Worm (Caenorhabditis elegans): ENCODE measurements around the gene fipr-20.

Gene fipr-20

DNA sequence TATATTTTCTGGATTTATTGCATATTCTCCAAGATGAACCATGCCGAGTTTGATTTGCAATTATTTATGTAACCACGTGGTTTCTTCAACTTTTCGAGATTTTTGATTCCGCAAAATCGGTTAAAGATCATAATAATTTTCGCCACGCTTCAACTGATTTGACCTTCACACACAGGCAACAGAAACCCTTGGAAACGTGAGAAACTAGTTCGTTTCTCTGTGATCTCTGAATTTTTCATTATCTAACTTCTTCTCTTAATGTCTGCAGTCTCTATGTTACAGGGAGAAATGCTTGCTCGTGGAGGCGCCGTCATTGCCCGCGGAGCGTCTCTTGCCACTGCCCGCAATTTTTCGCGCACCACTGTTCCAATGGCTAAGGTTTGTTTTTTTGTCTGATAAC lies 3.2 kb upstream of the fipr-20 start, which contains the start of gene fum-1 (continued):
- TF ChIP-seq sdz-38 (tag; optimal IDR thresholded peaks at IDR 0.05), result no peak
- TF ChIP-seq snpc-1.3 (tag; optimal IDR thresholded peaks at IDR 0.05; ENCODE audit: insufficient read depth), result no peak
- TF ChIP-seq ceh-100 (GFP tag; IDR thresholded peaks at IDR 0.05), result no peak
- no peak for TF ChIP-seq attf-6 (GFP tag; IDR thresholded peaks at IDR 0.05)
- TF ChIP-seq lag-1 (GFP tag; IDR thresholded peaks at IDR 0.05), result no peak
- TF ChIP-seq let-607 (tag; optimal IDR thresholded peaks at IDR 0.05), result peak in 1 of 2 experiments; percentile 27
- no peak for TF ChIP-seq ceh-91 (GFP tag; IDR thresholded peaks at IDR 0.05)
- TF ChIP-seq mxl-1 (tag; optimal IDR thresholded peaks at IDR 0.05), result no peak
- TF ChIP-seq B0336.3 (GFP tag; IDR thresholded peaks at IDR 0.05), result no peak; the same call in none of the 2 replicates
- no peak for TF ChIP-seq Y56A3A.18 (GFP tag; IDR thresholded peaks at IDR 0.05)
- TF ChIP-seq lin-40 (tag; optimal IDR thresholded peaks at IDR 0.05), result peak; percentile 59
- 0 out of 2 replicates have a peak, but pooled peaks have one; percentile 11 for TF ChIP-seq hmg-20 (GFP tag; IDR thresholded peaks at IDR 0.05)
- no peak for TF ChIP-seq nfyb-1 (GFP tag; IDR thresholded peaks at IDR 0.05)
- TF ChIP-seq chd-7 (tag; optimal IDR thresholded peaks at IDR 0.05), result no peak
- no peak for TF ChIP-seq sea-2 (GFP tag; IDR thresholded peaks at IDR 0.05)
- TF ChIP-seq ama-1 (optimal IDR thresholded peaks at IDR 0.05), result peak; percentile 5
- no peak for TF ChIP-seq ama-1 (GFP tag; optimal IDR thresholded peaks at IDR 0.05)
- peak; percentile 80 for TF ChIP-seq repo-1 (tag; optimal IDR thresholded peaks at IDR 0.05)
- TF ChIP-seq egl-18 (GFP tag; IDR thresholded peaks at IDR 0.05), result no peak
- 0 out of 2 replicates have a peak, but pooled peaks have one; percentile 7 for TF ChIP-seq hsf-1 (GFP tag; IDR thresholded peaks at IDR 0.05)
- TF ChIP-seq C06A6.2 (GFP tag; conservative IDR thresholded peaks at IDR 0.05), result no peak
- TF ChIP-seq ztf-25 (GFP tag; IDR thresholded peaks at IDR 0.05), result no peak
- peak; percentile 61 for TF ChIP-seq nhr-80 (tag; optimal IDR thresholded peaks at IDR 0.05)
- no peak for TF ChIP-seq sptf-2 (GFP tag; optimal IDR thresholded peaks at IDR 0.05)
- no peak for TF ChIP-seq C17E4.6 (GFP tag; IDR thresholded peaks at IDR 0.05)
- TF ChIP-seq unc-130 (GFP tag; optimal IDR thresholded peaks at IDR 0.05), result no peak
- no peak for TF ChIP-seq Y95B8A.8 (GFP tag; IDR thresholded peaks at IDR 0.05)
- TF ChIP-seq die-1 (tag; optimal IDR thresholded peaks at IDR 0.05), result no peak
- no peak for TF ChIP-seq nhr-27 (tag; optimal IDR thresholded peaks at IDR 0.05)
- no peak for TF ChIP-seq rcor-1 (GFP tag; IDR thresholded peaks at IDR 0.05)
- TF ChIP-seq madf-3 (GFP tag; IDR thresholded peaks at IDR 0.05), result no peak
- TF ChIP-seq ets-4 (GFP tag; optimal IDR thresholded peaks at IDR 0.05), result no peak
- TF ChIP-seq tbp1 (GFP tag; optimal IDR thresholded peaks at IDR 0.05), result no peak
- TF ChIP-seq hrde-1 (tag; optimal IDR thresholded peaks at IDR 0.05; ENCODE audit: borderline replicate concordance), result no peak
- TF ChIP-seq snpc-3.4 (tag; optimal IDR thresholded peaks at IDR 0.05), result peak; percentile 36
- no peak for TF ChIP-seq F33H1.4 (GFP tag; IDR thresholded peaks at IDR 0.05)
- no peak for TF ChIP-seq attf-3 (GFP tag; conservative IDR thresholded peaks at IDR 0.05)
- no peak for TF ChIP-seq T26A5.8 (tag; optimal IDR thresholded peaks at IDR 0.05)
- no peak for TF ChIP-seq snpc-1.1 (tag; optimal IDR thresholded peaks at IDR 0.05; ENCODE audit: insufficient read depth)
- peak; percentile 55; the same call in 1 of the 2 replicates for TF ChIP-seq dox-1 (GFP tag; IDR thresholded peaks at IDR 0.05)
- no peak for TF ChIP-seq egrh-3 (GFP tag; IDR thresholded peaks at IDR 0.05)
- TF ChIP-seq lir-1 (GFP tag; conservative IDR thresholded peaks at IDR 0.05), result no peak
- no peak for TF ChIP-seq let-526 (GFP tag; IDR thresholded peaks at IDR 0.05)
- TF ChIP-seq gei-17 (GFP tag; optimal IDR thresholded peaks at IDR 0.05), result no peak
- peak; percentile 55 for TF ChIP-seq ztf-26 (tag; optimal IDR thresholded peaks at IDR 0.05)
- peak; percentile 27 for TF ChIP-seq ztf-18 (tag; optimal IDR thresholded peaks at IDR 0.05)
- no peak for TF ChIP-seq mes-4 (tag; optimal IDR thresholded peaks at IDR 0.05)
- no peak for TF ChIP-seq B0261.1 (tag; optimal IDR thresholded peaks at IDR 0.05)
- TF ChIP-seq nfya-2 (GFP tag; IDR thresholded peaks at IDR 0.05), result no peak
- TF ChIP-seq aptf-3 (GFP tag; IDR thresholded peaks at IDR 0.05), result no peak

All from whole organism, young adult.